Worm (Caenorhabditis elegans) whole organism, midembryonic: Measurements from ENCODE around the gene M03C11.3.

ENCODE experiments used
- flt-1 ChIP-seq: fragments of 200-800 bp; sonication (Bioruptor generic); IDR thresholded peaks from 2 replicates; pipeline ENCODE4 v1.3.6; 2022; ENCODE audit warnings: missing genetic modification characterization, missing compliant biosample characterization
- klf-2 ChIP-seq: fragments of 200-800 bp; sonication (Bioruptor generic); conservative IDR thresholded peaks from 2 replicates; pipeline ENCODE4 v1.3.6; 2022; ENCODE audit warnings: missing genetic modification reagents, missing genetic modification characterization, missing compliant biosample characterization
- med-1 ChIP-seq: sonication (generic microtip); optimal IDR thresholded peaks from 2 replicates; lab custom pipeline; 2017; ENCODE audit warnings: missing genetic modification characterization, mild to moderate bottlenecking, missing compliant biosample characterization, antibody characterized with exemption, missing genetic modification reagents; ENCODE audit not compliant: insufficient read depth

- no peak for TF ChIP-seq med-1 (GFP tag; lab: Kevin White, UChicago)
- no peak for TF ChIP-seq flt-1 (GFP tag; lab: Robert Waterston, UW)
- TF ChIP-seq klf-2 (GFP tag; lab: Robert Waterston, UW), result no peak
These were observed 16.8 kb downstream of the M03C11.3 start for ce11 chrIII:10421680-10422079.
